Fruit fly (Drosophila melanogaster) whole organism: ENCODE results near the gene CG14370.

Experiments used
- Dll ChIP-seq: fragments of >200 bp; optimal IDR thresholded peaks from 2 replicates; lab custom pipeline; 2017
- EcR ChIP-seq, 2 experiments: fragments of >200 bp; optimal IDR thresholded peaks; 2 replicates each; lab custom pipeline; 2017; ENCODE audit warnings: missing biosample characterization in 2 of 2, missing genetic modification characterization in 2 of 2, missing genetic modification reagents in 2 of 2
- pan ChIP-seq: fragments of >200 bp; optimal IDR thresholded peaks from 2 replicates; lab custom pipeline; 2017
- psq ChIP-seq: fragments of >200 bp; optimal IDR thresholded peaks from 2 replicates; lab custom pipeline; 2017
- usp ChIP-seq: fragments of >200 bp; optimal IDR thresholded peaks from 2 replicates; lab custom pipeline; 2017; ENCODE audit warnings: missing biosample characterization, missing genetic modification characterization, mixed read lengths

DNA sequence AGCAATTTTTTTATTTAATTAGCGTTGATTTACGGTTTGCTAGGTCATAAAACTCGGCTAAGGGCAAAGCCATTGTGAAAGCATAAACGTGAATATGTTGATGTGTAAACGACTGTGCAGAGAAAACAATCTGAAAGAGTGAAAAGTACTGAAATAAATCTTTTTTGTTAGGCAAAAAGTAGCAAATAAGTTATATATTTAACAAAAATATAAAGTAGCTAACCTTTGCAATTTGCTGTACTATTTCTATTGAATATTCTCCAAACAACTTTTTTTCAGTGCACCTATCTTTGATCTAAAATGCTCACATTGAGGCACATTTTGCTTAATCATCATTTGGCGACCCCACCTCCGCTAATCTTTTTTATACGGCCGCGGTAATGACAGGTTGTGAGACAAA, 8.6 kb downstream of the CG14370 start:
- no peak for TF ChIP-seq EcR (GFP tag; optimal IDR thresholded peaks at IDR 0.05; lab: Kevin White, UChicago)
- TF ChIP-seq psq (lab: Kevin White, UChicago): no peak
- TF ChIP-seq usp (GFP tag; lab: Kevin White, UChicago): no peak
- no peak for TF ChIP-seq Dll (lab: Kevin White, UChicago)
- TF ChIP-seq pan: no peak
